Worm (Caenorhabditis elegans): ENCODE results near the gene ZK721.3.

The ZK721.3 gene

ce11 chrX:8810908-8811307 is 26.6 kb downstream of the ZK721.3 start, which contains the start of gene R04E5.9 (continued):
- TF ChIP-seq snpc-4 (tag; optimal IDR thresholded peaks at IDR 0.05) (no peak), daf-12 (tag; optimal IDR thresholded peaks at IDR 0.05) (no peak), pha-4 (GFP tag; IDR thresholded peaks at IDR 0.05) (peak; percentile 58; the same call in 1 of the 2 replicates), pha-4 (tag; optimal IDR thresholded peaks at IDR 0.05) (peak; percentile 33), lin-13 (GFP tag; optimal IDR thresholded peaks at IDR 0.05) (peak; percentile 74), zfp-2 (tag; optimal IDR thresholded peaks at IDR 0.05) (no peak), nhr-6 (tag; optimal IDR thresholded peaks at IDR 0.05) (peak; percentile 5), nhr-237 (tag; optimal IDR thresholded peaks at IDR 0.05) (no peak), ctbp-1 (GFP tag; IDR thresholded peaks at IDR 0.05) (peak; percentile 80), mep-1 (tag; optimal IDR thresholded peaks at IDR 0.05) (peak; percentile 94), nhr-10 (tag; optimal IDR thresholded peaks at IDR 0.05) (peak; percentile 21), vab-7 (GFP tag; IDR thresholded peaks at IDR 0.05) (peak; percentile 52; the same call in 1 of the 2 replicates), unc-130 (GFP tag; optimal IDR thresholded peaks at IDR 0.05) (no peak), mes-2 (tag; optimal IDR thresholded peaks at IDR 0.05; ENCODE audit: poor library complexity, severe bottlenecking) (peak; percentile 78), zag-1 (tag; optimal IDR thresholded peaks at IDR 0.05) (no peak), lin-39 (tag; optimal IDR thresholded peaks at IDR 0.05) (no peak), Y48G9A.11 (GFP tag; IDR thresholded peaks at IDR 0.05) (no peak), dmd-9 (GFP tag; IDR thresholded peaks at IDR 0.05) (no peak), fkh-10 (GFP tag; optimal IDR thresholded peaks at IDR 0.05) (peak; percentile 90), egl-27 (tag; optimal IDR thresholded peaks at IDR 0.05) (no peak), sdz-12 (GFP tag; optimal IDR thresholded peaks at IDR 0.05) (no peak), egl-43 (GFP tag; IDR thresholded peaks at IDR 0.05) (peak; percentile 85), Y75B8A.6 (GFP tag; IDR thresholded peaks at IDR 0.05) (no peak), ceh-62 (tag; optimal IDR thresholded peaks at IDR 0.05) (no peak), tra-1 (GFP tag; IDR thresholded peaks at IDR 0.05) (peak; percentile 89), nhr-111 (GFP tag; optimal IDR thresholded peaks at IDR 0.05) (no peak), F44E2.7 (GFP tag; IDR thresholded peaks at IDR 0.05) (no peak), fos-1 (tag; optimal IDR thresholded peaks at IDR 0.05) (no peak), dve-1 (tag; optimal IDR thresholded peaks at IDR 0.05; ENCODE audit: insufficient read depth) (peak; percentile 93), ztf-11 (tag; optimal IDR thresholded peaks at IDR 0.05) (no peak), F37D6.2 (tag; optimal IDR thresholded peaks at IDR 0.05) (peak; percentile 84), snpc-1.2 (GFP tag; IDR thresholded peaks at IDR 0.05) (no peak), ces-1 (GFP tag; optimal IDR thresholded peaks at IDR 0.05) (no peak), lsy-2 (tag; optimal IDR thresholded peaks at IDR 0.05) (peak; percentile 70 to 84), ceh-32 (tag; optimal IDR thresholded peaks at IDR 0.05; ENCODE audit: poor library complexity) (no peak), unc-62 (GFP tag; optimal IDR thresholded peaks at IDR 0.05 in 1 of 2) (peak in 1 of 2 experiments; percentile 99), unc-62 (tag; optimal IDR thresholded peaks at IDR 0.05) (no peak), daf-8 (GFP tag; IDR thresholded peaks at IDR 0.05) (no peak), cey-2 (tag; optimal IDR thresholded peaks at IDR 0.05; ENCODE audit: borderline replicate concordance, insufficient read depth) (no peak), madf-5 (GFP tag; IDR thresholded peaks at IDR 0.05) (no peak), lir-3 (tag; optimal IDR thresholded peaks at IDR 0.05) (no peak), dmd-6 (GFP tag; IDR thresholded peaks at IDR 0.05) (peak; percentile 95), daf-19 (GFP tag; conservative IDR thresholded peaks at IDR 0.05) (no peak), F10B5.3 (tag; optimal IDR thresholded peaks at IDR 0.05) (no peak), F49E8.2 (tag; optimal IDR thresholded peaks at IDR 0.05; ENCODE audit: borderline replicate concordance) (no peak), lim-7 (GFP tag; IDR thresholded peaks at IDR 0.05) (no peak), jun-1 (tag; optimal IDR thresholded peaks at IDR 0.05) (peak; percentile 52), ztf-7 (tag; optimal IDR thresholded peaks at IDR 0.05) (peak; percentile 42), lin-38 (GFP tag; IDR thresholded peaks at IDR 0.05) (peak; percentile 57; the same call in 1 of the 2 replicates), rbr-2 (tag; optimal IDR thresholded peaks at IDR 0.05) (peak; percentile 94), nhr-25 (tag; optimal IDR thresholded peaks at IDR 0.05; ENCODE audit: borderline replicate concordance, insufficient read depth) (peak; percentile 74), nhr-11 (tag; optimal IDR thresholded peaks at IDR 0.05) (peak; percentile 92)

Data from whole organism, L4 larva.